Fruit fly (Drosophila melanogaster): ENCODE data around the gene Dyrk3.

DNA sequence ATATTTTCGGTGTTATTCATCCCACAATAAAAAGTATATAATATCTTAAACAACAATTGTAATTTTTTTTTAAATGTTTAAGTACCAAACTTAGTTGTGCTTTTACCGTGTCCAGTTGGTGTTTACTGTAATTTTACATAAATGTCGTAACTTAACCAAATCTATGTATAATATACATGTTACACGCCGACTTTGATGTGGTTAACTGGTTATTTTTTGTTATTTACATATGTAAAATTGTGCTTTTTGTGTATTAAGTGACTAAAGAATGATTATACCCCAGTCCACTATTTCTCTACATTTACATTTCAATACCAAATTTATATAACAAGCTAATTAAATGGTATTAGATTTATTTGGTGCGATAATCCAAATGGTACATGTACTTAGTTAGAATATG is 20.5 kb upstream of the Dyrk3 start:
- no peak for TF ChIP-seq CG16779 (tag; optimal IDR thresholded peaks at IDR 0.05)
- TF ChIP-seq ss (GFP tag; optimal IDR thresholded peaks at IDR 0.05), result no peak
- TF ChIP-seq Hr39 (GFP tag; optimal IDR thresholded peaks at IDR 0.05), result no peak

Data from whole organism, prepupa.